Fruit fly (Drosophila melanogaster) whole organism, wandering third instar larva: Measurements from ENCODE around the gene CG7841.
A peak's percentile ranks its signal among the peaks of the same experiment; 100 is the strongest.

Source experiments
- Abd-B ChIP-seq: fragments of >200 bp; optimal IDR thresholded peaks from 2 replicates; lab custom pipeline; 2017; ENCODE audit warnings: missing biosample characterization, missing genetic modification characterization
- CG32264 ChIP-seq: fragments of 200-800 bp; sonication (Bioruptor generic); optimal IDR thresholded peaks from 2 replicates; lab custom pipeline; 2016; ENCODE audit warnings: missing biosample characterization, missing genetic modification characterization
- CG9705 ChIP-seq: fragments of 200-800 bp; sonication (Bioruptor generic); optimal IDR thresholded peaks from 2 replicates; lab custom pipeline; 2018; ENCODE audit warnings: missing biosample characterization, mild to moderate bottlenecking, missing genetic modification characterization
- CrebA ChIP-seq: fragments of 200-800 bp; sonication (Bioruptor generic); optimal IDR thresholded peaks from 2 replicates; lab custom pipeline; 2016; ENCODE audit warnings: missing biosample characterization, mild to moderate bottlenecking, missing genetic modification characterization, borderline replicate concordance
- Dfd ChIP-seq: fragments of >200 bp; optimal IDR thresholded peaks from 2 replicates; lab custom pipeline; 2017; ENCODE audit warnings: missing biosample characterization, missing genetic modification characterization
- Dif ChIP-seq: fragments of 200-275, 200-300 bp; sonication (Bioruptor generic); optimal IDR thresholded peaks from 2 replicates; lab custom pipeline; 2018; ENCODE audit warnings: missing biosample characterization, missing genetic modification characterization; ENCODE audit not compliant: partially characterized antibody
- GATAd ChIP-seq: sonication (Bioruptor generic); optimal IDR thresholded peaks from 2 replicates; lab custom pipeline; 2016; ENCODE audit warnings: missing biosample characterization, missing genetic modification characterization
- HLH106 ChIP-seq: fragments of 200-800 bp; optimal IDR thresholded peaks from 3 replicates; lab custom pipeline; 2019; ENCODE audit warnings: missing biosample characterization, mild to moderate bottlenecking, missing genetic modification characterization, moderate library complexity
- Hnf4 ChIP-seq: fragments of 200-800 bp; sonication (Bioruptor generic); optimal IDR thresholded peaks from 2 replicates; lab custom pipeline; 2016; ENCODE audit warnings: missing biosample characterization, mild to moderate bottlenecking, missing genetic modification characterization
- Hr78 ChIP-seq: fragments of >200 bp; optimal IDR thresholded peaks from 2 replicates; lab custom pipeline; 2017; ENCODE audit warnings: missing biosample characterization, missing genetic modification characterization
- Hr83 ChIP-seq: fragments of 200-300 bp; sonication (Bioruptor generic); optimal IDR thresholded peaks from 2 replicates; lab custom pipeline; 2016; ENCODE audit warnings: missing biosample characterization, mild to moderate bottlenecking, missing genetic modification characterization, moderate library complexity; ENCODE audit not compliant: poor library complexity, severe bottlenecking
- Jra ChIP-seq: sonication (Bioruptor generic); optimal IDR thresholded peaks from 2 replicates; lab custom pipeline; 2016; ENCODE audit warnings: missing biosample characterization, missing genetic modification characterization
- Mio ChIP-seq: sonication (Bioruptor generic); optimal IDR thresholded peaks from 2 replicates; lab custom pipeline; 2016; ENCODE audit warnings: missing biosample characterization, missing genetic modification characterization
- Myc ChIP-seq: fragments of >200 bp; optimal IDR thresholded peaks from 2 replicates; lab custom pipeline; 2017
- N ChIP-seq: fragments of >200 bp; optimal IDR thresholded peaks from 2 replicates; lab custom pipeline; 2018; ENCODE audit warnings: missing biosample characterization, missing external identifiers, missing genetic modification characterization
- OdsH ChIP-seq: fragments of 200-800 bp; sonication (Bioruptor generic); optimal IDR thresholded peaks from 2 replicates; lab custom pipeline; 2016; ENCODE audit warnings: missing biosample characterization, mild to moderate bottlenecking, missing genetic modification characterization
- Rel ChIP-seq, 2 experiments: fragments of 200-800 bp; sonication (Bioruptor generic) in 1 of 2; optimal IDR thresholded peaks; 2 replicates in 1 of 2; 3 replicates in 1 of 2; lab custom pipeline; 2016 to 2019; ENCODE audit warnings: mild to moderate bottlenecking in 2 of 2, missing biosample characterization in 2 of 2, missing genetic modification characterization in 2 of 2, moderate library complexity in 1 of 2
- Sp1 ChIP-seq: fragments of 200-800 bp; sonication (Bioruptor generic); optimal IDR thresholded peaks from 3 replicates; lab custom pipeline; 2019; ENCODE audit warnings: missing biosample characterization, mild to moderate bottlenecking, missing genetic modification characterization, moderate library complexity
- Vsx2 ChIP-seq: fragments of 200-300, 225-300 bp; sonication (Bioruptor generic); optimal IDR thresholded peaks from 2 replicates; lab custom pipeline; 2018; ENCODE audit warnings: missing biosample characterization, missing genetic modification characterization; ENCODE audit not compliant: partially characterized antibody
- br ChIP-seq: fragments of 200-800 bp; sonication (Bioruptor generic); optimal IDR thresholded peaks from 2 replicates; lab custom pipeline; 2016; ENCODE audit warnings: missing biosample characterization, missing genetic modification characterization
- brk ChIP-seq: fragments of 200-800 bp; sonication (Bioruptor generic); optimal IDR thresholded peaks from 2 replicates; lab custom pipeline; 2016; ENCODE audit warnings: missing biosample characterization, mild to moderate bottlenecking, missing genetic modification characterization
- dl ChIP-seq, 2 experiments: fragments of 175-275, 200-275 bp in 1 of 2; fragments of 200-275 bp in 1 of 2; sonication (Bioruptor generic); optimal IDR thresholded peaks; lab custom pipeline; 2018; ENCODE audit warnings: mild to moderate bottlenecking in 2 of 2, missing biosample characterization in 2 of 2, missing genetic modification characterization in 2 of 2, moderate library complexity in 2 of 2; ENCODE audit not compliant: partially characterized antibody in 2 of 2, insufficient read depth in 1 of 2
- dmrt93B ChIP-seq: fragments of 200-800 bp; sonication (Bioruptor generic); optimal IDR thresholded peaks from 2 replicates; lab custom pipeline; 2018; ENCODE audit warnings: missing biosample characterization, mild to moderate bottlenecking, missing genetic modification characterization
- dsf ChIP-seq: sonication (Bioruptor generic); optimal IDR thresholded peaks from 2 replicates; lab custom pipeline; 2016; ENCODE audit warnings: missing biosample characterization, missing genetic modification characterization, borderline replicate concordance
- ey ChIP-seq: fragments of 200-800 bp; sonication (Bioruptor generic); optimal IDR thresholded peaks from 2 replicates; lab custom pipeline; 2016; ENCODE audit warnings: missing biosample characterization, missing genetic modification characterization
- foxo ChIP-seq, 2 experiments: fragments of 200-800 bp; sonication (Bioruptor generic); optimal IDR thresholded peaks; 2 replicates in 1 of 2; 3 replicates in 1 of 2; lab custom pipeline; 2016 to 2017; ENCODE audit warnings: missing biosample characterization in 2 of 2, missing genetic modification characterization in 2 of 2
- fru ChIP-seq: fragments of 200-800 bp; sonication (Bioruptor generic); optimal IDR thresholded peaks from 3 replicates; lab custom pipeline; 2016; ENCODE audit warnings: missing biosample characterization, mild to moderate bottlenecking, missing genetic modification characterization
- h ChIP-seq: fragments of 200-800 bp; sonication (Bioruptor generic); optimal IDR thresholded peaks from 3 replicates; lab custom pipeline; 2016; ENCODE audit warnings: missing biosample characterization, mild to moderate bottlenecking, missing genetic modification characterization
- jim ChIP-seq: fragments of 175-275, 200-325 bp; sonication (Bioruptor generic); optimal IDR thresholded peaks from 2 replicates; lab custom pipeline; 2016; ENCODE audit warnings: missing biosample characterization, mild to moderate bottlenecking, missing genetic modification characterization
- lola ChIP-seq: fragments of >200 bp; optimal IDR thresholded peaks from 2 replicates; lab custom pipeline; 2017; ENCODE audit warnings: missing biosample characterization, missing genetic modification characterization
- pan ChIP-seq: fragments of >200 bp; optimal IDR thresholded peaks from 2 replicates; lab custom pipeline; 2017
- psq ChIP-seq: fragments of 200-800 bp; sonication (Bioruptor generic); optimal IDR thresholded peaks from 3 replicates; lab custom pipeline; 2017; ENCODE audit warnings: missing biosample characterization, mild to moderate bottlenecking, missing genetic modification characterization, moderate library complexity
- rgr ChIP-seq: fragments of 200-800 bp; sonication (Bioruptor generic); optimal IDR thresholded peaks from 3 replicates; lab custom pipeline; 2016; ENCODE audit warnings: missing biosample characterization, mild to moderate bottlenecking, missing genetic modification characterization
- sage ChIP-seq: fragments of 200-800 bp; sonication (Bioruptor generic); optimal IDR thresholded peaks from 2 replicates; lab custom pipeline; 2016; ENCODE audit warnings: missing biosample characterization, mild to moderate bottlenecking, missing genetic modification characterization
- sv ChIP-seq: fragments of 200-800 bp; sonication (Bioruptor generic); optimal IDR thresholded peaks from 3 replicates; lab custom pipeline; 2016; ENCODE audit warnings: missing biosample characterization, missing genetic modification characterization
- tai ChIP-seq: sonication (Bioruptor generic); optimal IDR thresholded peaks from 2 replicates; lab custom pipeline; 2016; ENCODE audit warnings: missing biosample characterization, missing genetic modification characterization
- usp ChIP-seq: fragments of >200 bp; optimal IDR thresholded peaks from 2 replicates; lab custom pipeline; 2017; ENCODE audit warnings: missing biosample characterization, missing genetic modification characterization
- woc ChIP-seq: sonication (Bioruptor generic); optimal IDR thresholded peaks from 2 replicates; lab custom pipeline; 2016; ENCODE audit warnings: missing biosample characterization, mild to moderate bottlenecking, missing genetic modification characterization

Gene CG7841

dm6 chr3L:15516440-15516839 is 8.4 kb upstream of the CG7841 start:
- TF ChIP-seq Myc: peak; percentile 75
- TF ChIP-seq psq: no peak
- no peak for TF ChIP-seq sage (GFP tag; lab: Kevin White, UChicago)
- TF ChIP-seq GATAd (GFP tag; lab: Kevin White, UChicago): no peak
- no peak for TF ChIP-seq pan (lab: Kevin White, UChicago)
- no peak for TF ChIP-seq br (GFP tag; lab: Kevin White, UChicago)
- no peak for TF ChIP-seq sv (GFP tag; lab: Kevin White, UChicago)
- TF ChIP-seq N (GFP tag; lab: Kevin White, UChicago): peak; percentile 88
- no peak for TF ChIP-seq Abd-B (GFP tag; lab: Kevin White, UChicago)
- TF ChIP-seq tai (GFP tag; lab: Kevin White, UChicago): no peak
- no peak for TF ChIP-seq OdsH
- no peak for TF ChIP-seq h (GFP tag; lab: Kevin White, UChicago)

DNA sequence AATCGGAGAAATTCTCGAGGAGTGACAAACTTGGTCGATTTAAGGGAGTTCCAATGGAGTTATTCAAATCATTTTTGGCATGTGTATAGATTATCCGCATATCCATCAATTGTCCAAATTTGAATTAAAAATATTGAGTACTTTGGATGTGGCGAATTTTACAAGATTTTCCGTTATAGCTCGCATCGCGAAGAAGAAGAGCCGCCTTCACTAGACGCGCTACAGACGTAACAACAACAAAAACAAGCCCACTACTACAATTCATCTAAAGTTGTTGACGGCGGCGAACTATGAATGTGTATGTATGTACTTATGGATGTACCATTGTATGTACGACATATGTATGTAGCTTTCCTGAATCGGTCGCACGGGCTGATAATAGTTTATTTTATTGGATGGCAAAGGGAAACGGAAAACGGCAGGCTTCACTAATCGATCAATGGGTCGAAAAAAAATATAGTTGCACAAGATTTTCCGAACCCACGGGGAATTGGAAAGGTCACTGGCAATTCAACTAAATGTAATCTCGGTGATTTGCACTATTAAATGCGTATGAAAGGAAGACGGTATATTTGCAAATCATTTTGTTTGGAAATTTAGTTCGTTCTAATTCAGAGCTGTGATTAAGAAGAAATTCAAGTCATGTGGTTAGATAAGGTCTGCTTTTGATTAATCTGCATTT is 6.9 kb upstream of the CG7841 start:
- TF ChIP-seq Jra (GFP tag; lab: Kevin White, UChicago): no peak
- no peak for TF ChIP-seq dl (GFP tag; optimal IDR thresholded peaks at IDR 0.05; lab: Kevin White, UChicago; ENCODE audit: insufficient read depth in 1 of 2, partially characterized antibody in 2 of 2)
- no peak for TF ChIP-seq HLH106 (tag; lab: Kevin White, UChicago)

- TF ChIP-seq CG9705 (GFP tag; lab: Kevin White, UChicago): no peak
- peak; percentile 69 for TF ChIP-seq Hr83 (GFP tag; lab: Kevin White, UChicago)
- peak; percentile 13 for TF ChIP-seq CG32264 (GFP tag; lab: Kevin White, UChicago)
- TF ChIP-seq OdsH: no peak
- no peak for TF ChIP-seq Hr78
- no peak for TF ChIP-seq Mio (GFP tag; lab: Kevin White, UChicago)
- TF ChIP-seq CrebA (GFP tag; lab: Kevin White, UChicago): no peak
- no peak for TF ChIP-seq Myc
- TF ChIP-seq Rel (GFP tag; optimal IDR thresholded peaks at IDR 0.05; lab: Kevin White, UChicago): no peak
- peak; percentile 33 for TF ChIP-seq Rel (tag; optimal IDR thresholded peaks at IDR 0.05; lab: Kevin White, UChicago)
- no peak for TF ChIP-seq ey (GFP tag; lab: Kevin White, UChicago)
- no peak for TF ChIP-seq sv (GFP tag; lab: Kevin White, UChicago)
- TF ChIP-seq Dfd (GFP tag; lab: Kevin White, UChicago): no peak
- TF ChIP-seq dmrt93B: no peak
- no peak for TF ChIP-seq usp (GFP tag; lab: Kevin White, UChicago)
- TF ChIP-seq GATAd (GFP tag; lab: Kevin White, UChicago): no peak
- TF ChIP-seq dl (GFP tag; optimal IDR thresholded peaks at IDR 0.05; lab: Kevin White, UChicago; ENCODE audit: insufficient read depth in 1 of 2, partially characterized antibody in 2 of 2): peak; percentile 95 to 97
- TF ChIP-seq dsf (GFP tag; lab: Kevin White, UChicago): no peak
- TF ChIP-seq sage (GFP tag; lab: Kevin White, UChicago): peak; percentile 31
- TF ChIP-seq psq: peak; percentile 23
- no peak for TF ChIP-seq pan (lab: Kevin White, UChicago)
- peak; percentile 7 for TF ChIP-seq br (GFP tag; lab: Kevin White, UChicago)
- no peak for TF ChIP-seq Abd-B (GFP tag; lab: Kevin White, UChicago)
- no peak for TF ChIP-seq tai (GFP tag; lab: Kevin White, UChicago)
- no peak for TF ChIP-seq Vsx2 (GFP tag; lab: Kevin White, UChicago)
- TF ChIP-seq rgr (GFP tag; lab: Kevin White, UChicago): no peak
- TF ChIP-seq lola: no peak
- no peak for TF ChIP-seq Jra (GFP tag; lab: Kevin White, UChicago)
- TF ChIP-seq fru (GFP tag; lab: Kevin White, UChicago): no peak
- no peak for TF ChIP-seq HLH106 (tag; lab: Kevin White, UChicago)
- no peak for TF ChIP-seq Hnf4 (GFP tag; lab: Kevin White, UChicago)
- TF ChIP-seq N (GFP tag; lab: Kevin White, UChicago): no peak
- peak; percentile 98 for TF ChIP-seq Dif
- no peak for TF ChIP-seq jim
- no peak for TF ChIP-seq woc (GFP tag; lab: Kevin White, UChicago)
- peak; percentile 37 for TF ChIP-seq h (GFP tag; lab: Kevin White, UChicago)
- TF ChIP-seq brk (GFP tag; lab: Kevin White, UChicago): no peak
- TF ChIP-seq foxo (GFP tag; optimal IDR thresholded peaks at IDR 0.05; lab: Kevin White, UChicago): no peak
- peak; percentile 28 for TF ChIP-seq Sp1 (GFP tag; lab: Kevin White, UChicago)
Measured at dm6 chr3L:15514405-15514804, 6.4 kb upstream of the CG7841 start.
